Worm (Caenorhabditis elegans) whole organism, young adult: Measurements from ENCODE around the gene bre-1.

Experiments
- B0035.1 ChIP-seq: sonication (generic microtip); optimal IDR thresholded peaks from 2 replicates; lab custom pipeline; 2016; ENCODE audit warnings: missing genetic modification characterization, mild to moderate bottlenecking, missing compliant biosample characterization, missing genotype, missing genetic modification reagents
- B0336.3 ChIP-seq: fragments of 200-800 bp; sonication (Bioruptor generic); IDR thresholded peaks from 2 replicates; pipeline ENCODE4 v1.3.6; 2022; ENCODE audit warnings: missing genetic modification characterization, missing compliant biosample characterization
- D2030.7 ChIP-seq: fragments of 200-800 bp; sonication (Bioruptor generic); IDR thresholded peaks from 2 replicates; pipeline ENCODE4 v1.3.6; 2022; ENCODE audit warnings: missing genetic modification reagents, missing genetic modification characterization, missing compliant biosample characterization
- F10E7.11 ChIP-seq: sonication (generic microtip); optimal IDR thresholded peaks from 2 replicates; lab custom pipeline; 2017; ENCODE audit warnings: mild to moderate bottlenecking, missing genetic modification characterization, moderate library complexity, missing compliant biosample characterization
- F23B12.7 ChIP-seq: sonication (generic microtip); optimal IDR thresholded peaks from 2 replicates; lab custom pipeline; 2017; ENCODE audit warnings: missing genetic modification characterization, mild to moderate bottlenecking, missing compliant biosample characterization, antibody characterized with exemption, moderate library complexity; ENCODE audit not compliant: insufficient read depth
- F33H1.4 ChIP-seq: fragments of 200-800 bp; sonication (Bioruptor generic); IDR thresholded peaks from 2 replicates; pipeline ENCODE4 v1.3.6; 2022; ENCODE audit warnings: missing genetic modification reagents, missing genetic modification characterization, missing compliant biosample characterization
- F57C9.4 ChIP-seq: sonication (generic microtip); optimal IDR thresholded peaks from 2 replicates; lab custom pipeline; 2017; ENCODE audit warnings: mild to moderate bottlenecking, missing genetic modification characterization, missing compliant biosample characterization
- T26A5.8 ChIP-seq: sonication (generic microtip); optimal IDR thresholded peaks from 2 replicates; lab custom pipeline; 2016; ENCODE audit warnings: missing genetic modification characterization, missing compliant biosample characterization
- Y53G8AR.9 ChIP-seq: fragments of 200-800 bp; sonication (Bioruptor generic); conservative IDR thresholded peaks from 2 replicates; pipeline ENCODE4 v1.3.6; 2022; ENCODE audit warnings: missing genetic modification reagents, missing genetic modification characterization, missing compliant biosample characterization
- Y56A3A.18 ChIP-seq: fragments of 200-800 bp; sonication (Bioruptor generic); IDR thresholded peaks from 2 replicates; pipeline ENCODE4 v1.3.6; 2022; ENCODE audit warnings: missing genetic modification reagents, missing genetic modification characterization, missing compliant biosample characterization
- aptf-2 ChIP-seq: fragments of 200-800 bp; sonication (Bioruptor generic); conservative IDR thresholded peaks from 2 replicates; pipeline ENCODE4 v1.3.6; 2022; ENCODE audit warnings: missing genetic modification reagents, missing genetic modification characterization, missing compliant biosample characterization
- atf-7 ChIP-seq: sonication (generic microtip); optimal IDR thresholded peaks from 2 replicates; lab custom pipeline; 2017; ENCODE audit warnings: mild to moderate bottlenecking, missing genetic modification characterization, missing compliant biosample characterization
- athp-1 ChIP-seq: sonication (generic microtip); optimal IDR thresholded peaks from 2 replicates; lab custom pipeline; 2017; ENCODE audit warnings: mild to moderate bottlenecking, missing genetic modification characterization, missing compliant biosample characterization
- attf-3 ChIP-seq: fragments of 200-800 bp; sonication (Bioruptor generic); conservative IDR thresholded peaks from 2 replicates; pipeline ENCODE4 v1.3.6; 2022; ENCODE audit warnings: missing genetic modification reagents, missing genetic modification characterization, missing compliant biosample characterization
- bed-1 ChIP-seq: fragments of 200-800 bp; sonication (Bioruptor generic); IDR thresholded peaks from 2 replicates; pipeline ENCODE4 v1.3.6; 2022; ENCODE audit warnings: missing genetic modification reagents, missing genetic modification characterization, missing compliant biosample characterization
- bed-2 ChIP-seq: fragments of 200-800 bp; sonication (Bioruptor generic); IDR thresholded peaks from 2 replicates; pipeline ENCODE4 v1.3.6; 2022; ENCODE audit warnings: missing genetic modification reagents, missing genetic modification characterization, missing compliant biosample characterization
- ccch-3 ChIP-seq: fragments of 200-800 bp; sonication (Bioruptor generic); optimal IDR thresholded peaks from 2 replicates; lab custom pipeline; 2018; ENCODE audit warnings: mild to moderate bottlenecking, missing genetic modification characterization, missing compliant biosample characterization
- cebp-2 ChIP-seq: fragments of 200-800 bp; sonication (Bioruptor generic); IDR thresholded peaks from 2 replicates; pipeline ENCODE4 v1.3.6; 2022; ENCODE audit warnings: missing genetic modification characterization, missing compliant biosample characterization
- ceh-100 ChIP-seq: fragments of 200-800 bp; sonication (Bioruptor generic); IDR thresholded peaks from 2 replicates; pipeline ENCODE4 v1.3.6; 2022; ENCODE audit warnings: missing genetic modification reagents, missing genetic modification characterization, missing compliant biosample characterization
- ceh-27 ChIP-seq: fragments of 200-800 bp; sonication (Bioruptor generic); optimal IDR thresholded peaks from 2 replicates; lab custom pipeline; 2018; ENCODE audit warnings: mild to moderate bottlenecking, missing genetic modification characterization, moderate library complexity, missing compliant biosample characterization
- ceh-40 ChIP-seq: fragments of 200-800 bp; sonication (Bioruptor generic); IDR thresholded peaks from 2 replicates; pipeline ENCODE4 v1.3.6; 2022; ENCODE audit warnings: missing genetic modification characterization, missing compliant biosample characterization
- ets-4 ChIP-seq: fragments of 200-800 bp; sonication (Bioruptor generic); optimal IDR thresholded peaks from 2 replicates; lab custom pipeline; 2018; ENCODE audit warnings: mild to moderate bottlenecking, missing genetic modification characterization, missing compliant biosample characterization
- fkh-3 ChIP-seq: sonication (generic microtip); optimal IDR thresholded peaks from 2 replicates; lab custom pipeline; 2016; ENCODE audit warnings: mild to moderate bottlenecking, missing genetic modification characterization, missing compliant biosample characterization
- hlh-26 ChIP-seq: fragments of 200-800 bp; sonication (Bioruptor generic); conservative IDR thresholded peaks from 2 replicates; pipeline ENCODE4 v1.3.6; 2022; ENCODE audit warnings: missing genetic modification reagents, missing genetic modification characterization, missing compliant biosample characterization
- lag-1 ChIP-seq: fragments of 200-800 bp; sonication (Bioruptor generic); IDR thresholded peaks from 2 replicates; pipeline ENCODE4 v1.3.6; 2022; ENCODE audit warnings: missing genetic modification reagents, missing genetic modification characterization, missing compliant biosample characterization
- let-526 ChIP-seq: fragments of 200-800 bp; sonication (Bioruptor generic); IDR thresholded peaks from 2 replicates; pipeline ENCODE4 v1.3.6; 2022; ENCODE audit warnings: missing genetic modification reagents, missing genetic modification characterization, missing compliant biosample characterization
- lin-26 ChIP-seq: fragments of 200-800 bp; sonication (Bioruptor generic); IDR thresholded peaks from 2 replicates; pipeline ENCODE4 v1.3.6; 2022; ENCODE audit warnings: missing genetic modification reagents, missing genetic modification characterization, missing compliant biosample characterization
- lir-1 ChIP-seq: fragments of 200-800 bp; sonication (Bioruptor generic); conservative IDR thresholded peaks from 2 replicates; pipeline ENCODE4 v1.3.6; 2022; ENCODE audit warnings: missing genetic modification reagents, missing genetic modification characterization, missing compliant biosample characterization
- lsy-27 ChIP-seq: sonication (generic microtip); optimal IDR thresholded peaks from 2 replicates; lab custom pipeline; 2017; ENCODE audit warnings: missing genetic modification characterization, mild to moderate bottlenecking, missing compliant biosample characterization, antibody characterized with exemption, missing genotype, borderline replicate concordance; ENCODE audit not compliant: insufficient read depth
- madf-10 ChIP-seq: sonication (generic microtip); optimal IDR thresholded peaks from 2 replicates; lab custom pipeline; 2016; ENCODE audit warnings: mild to moderate bottlenecking, missing genetic modification characterization, missing compliant biosample characterization
- mcd-1 ChIP-seq: fragments of 200-800 bp; sonication (Bioruptor generic); IDR thresholded peaks from 2 replicates; pipeline ENCODE4 v1.3.6; 2022; ENCODE audit warnings: missing genetic modification reagents, missing genetic modification characterization, missing compliant biosample characterization
- mel-28 ChIP-seq: sonication (generic microtip); optimal IDR thresholded peaks from 2 replicates; lab custom pipeline; 2016; ENCODE audit warnings: borderline replicate concordance, mild to moderate bottlenecking, missing genetic modification characterization, missing compliant biosample characterization
- nfya-1 ChIP-seq: sonication (generic microtip); optimal IDR thresholded peaks from 2 replicates; lab custom pipeline; 2017; ENCODE audit warnings: antibody characterized with exemption, missing compliant biosample characterization, missing genetic modification characterization, borderline replicate concordance; ENCODE audit not compliant: insufficient read depth
- pha-4 ChIP-seq: fragments of 150-350 bp; sonication (generic microtip); optimal IDR thresholded peaks from 2 replicates; lab custom pipeline; 2014; ENCODE audit warnings: missing biosample characterization, missing genetic modification reagents, missing genetic modification characterization
- rcor-1 ChIP-seq: fragments of 200-800 bp; sonication (Bioruptor generic); IDR thresholded peaks from 2 replicates; pipeline ENCODE4 v1.3.6; 2022; ENCODE audit warnings: missing genetic modification reagents, missing genetic modification characterization, missing compliant biosample characterization
- rec-8 ChIP-seq, 2 experiments: sonication (generic microtip); optimal IDR thresholded peaks; 2 replicates each; lab custom pipeline; 2016; ENCODE audit warnings: mild to moderate bottlenecking in 2 of 2, missing genetic modification characterization in 2 of 2, missing genetic modification reagents in 2 of 2, missing genotype in 2 of 2, missing biosample characterization in 1 of 2, missing compliant biosample characterization in 1 of 2, moderate library complexity in 1 of 2
- rpc-1 ChIP-seq, 2 experiments: fragments of 150-350 bp in 1 of 2; sonication (generic microtip) in 1 of 2; optimal IDR thresholded peaks; 2 replicates each; lab custom pipeline; 2014 to 2018; ENCODE audit warnings: missing biosample characterization in 1 of 2, missing genetic modification characterization in 1 of 2, missing genetic modification reagents in 1 of 2, missing genotype in 1 of 2
- sdz-38 ChIP-seq: sonication (generic microtip); optimal IDR thresholded peaks from 2 replicates; lab custom pipeline; 2016; ENCODE audit warnings: missing genotype, missing genetic modification characterization, missing compliant biosample characterization
- snpc-3.4 ChIP-seq: sonication (generic microtip); optimal IDR thresholded peaks from 2 replicates; lab custom pipeline; 2017; ENCODE audit warnings: missing genetic modification characterization, mild to moderate bottlenecking, missing compliant biosample characterization, antibody characterized with exemption, moderate library complexity, missing genotype, missing genetic modification reagents
- sptf-2 ChIP-seq: fragments of 200-800 bp; sonication (Bioruptor generic); optimal IDR thresholded peaks from 2 replicates; lab custom pipeline; 2018; ENCODE audit warnings: mild to moderate bottlenecking, missing genetic modification characterization, missing compliant biosample characterization
- tlf-1 ChIP-seq: fragments of 200-800 bp; sonication (Bioruptor generic); optimal IDR thresholded peaks from 2 replicates; lab custom pipeline; 2018; ENCODE audit warnings: mild to moderate bottlenecking, missing genetic modification characterization, missing compliant biosample characterization
- ztf-18 ChIP-seq: sonication (generic microtip); optimal IDR thresholded peaks from 2 replicates; lab custom pipeline; 2016; ENCODE audit warnings: missing genotype, mild to moderate bottlenecking, missing genetic modification characterization, missing compliant biosample characterization
- ztf-22 ChIP-seq: fragments of 200-800 bp; sonication (Bioruptor generic); optimal IDR thresholded peaks from 2 replicates; lab custom pipeline; 2018; ENCODE audit warnings: mild to moderate bottlenecking, missing genetic modification characterization, moderate library complexity, missing compliant biosample characterization
- ztf-25 ChIP-seq: fragments of 200-800 bp; sonication (Bioruptor generic); IDR thresholded peaks from 2 replicates; pipeline ENCODE4 v1.3.6; 2022; ENCODE audit warnings: missing genetic modification reagents, missing genetic modification characterization, missing compliant biosample characterization
- ztf-28 ChIP-seq: fragments of 200-800 bp; sonication (Bioruptor generic); IDR thresholded peaks from 2 replicates; pipeline ENCODE4 v1.3.6; 2022; ENCODE audit warnings: missing genetic modification reagents, missing genetic modification characterization, missing compliant biosample characterization
- ztf-6 ChIP-seq: fragments of 200-800 bp; sonication (Bioruptor generic); IDR thresholded peaks from 2 replicates; pipeline ENCODE4 v1.3.6; 2022; ENCODE audit warnings: missing genetic modification reagents, missing genetic modification characterization, missing compliant biosample characterization

The bre-1 gene

ce11 chrIV:8973249-8973958, 13.7 kb upstream of the bre-1 start, which contains the start of gene C53B4.3 (continued):
- TF ChIP-seq D2030.7 (GFP tag; lab: Robert Waterston, UW) (peak; percentile 61), sdz-38 (no peak), let-526 (GFP tag; lab: Robert Waterston, UW) (no peak), rpc-1 (optimal IDR thresholded peaks at IDR 0.05; lab: Kevin White, UChicago) (no peak), rpc-1 (tag; optimal IDR thresholded peaks at IDR 0.05; lab: Kevin White, UChicago) (no peak), hlh-26 (GFP tag; lab: Robert Waterston, UW) (no peak), ceh-40 (peak; percentile 46; the same call in 1 of the 2 replicates), fkh-3 (tag; lab: Kevin White, UChicago) (no peak), ets-4 (GFP tag; lab: Kevin White, UChicago) (no peak), ceh-100 (GFP tag; lab: Robert Waterston, UW) (no peak), attf-3 (no peak), ztf-22 (no peak), rec-8 (tag; optimal IDR thresholded peaks at IDR 0.05; lab: Kevin White, UChicago) (peak in 1 of 2 experiments; percentile 57), mel-28 (no peak), sptf-2 (GFP tag; lab: Kevin White, UChicago) (no peak), ccch-3 (no peak), nfya-1 (tag; lab: Kevin White, UChicago) (no peak), F23B12.7 (tag; lab: Kevin White, UChicago) (peak; percentile 30), lsy-27 (tag; lab: Kevin White, UChicago) (no peak), lin-26 (GFP tag; lab: Robert Waterston, UW) (no peak), snpc-3.4 (tag; lab: Kevin White, UChicago) (peak; percentile 36), ceh-27 (GFP tag; lab: Kevin White, UChicago) (peak; percentile 82), F10E7.11 (tag; lab: Kevin White, UChicago) (no peak), lir-1 (GFP tag; lab: Robert Waterston, UW) (no peak; the same call in 1 of the 2 replicates), rcor-1 (GFP tag; lab: Robert Waterston, UW) (0 out of 2 replicates have a peak, but pooled peaks have one; percentile 13), bed-2 (GFP tag; lab: Robert Waterston, UW) (peak; percentile 90), pha-4 (tag; lab: Kevin White, UChicago) (no peak), F33H1.4 (GFP tag; lab: Robert Waterston, UW) (no peak; the same call in 1 of the 2 replicates), B0035.1 (tag; lab: Kevin White, UChicago) (peak; percentile 13), ztf-25 (GFP tag; lab: Robert Waterston, UW) (no peak), T26A5.8 (tag; lab: Kevin White, UChicago) (no peak), aptf-2 (GFP tag; lab: Robert Waterston, UW) (0 out of 2 replicates have a peak, but pooled peaks have one; percentile 39), madf-10 (tag; lab: Kevin White, UChicago) (peak; percentile 19), atf-7 (peak; percentile 47), Y53G8AR.9 (GFP tag; lab: Robert Waterston, UW) (0 out of 2 replicates have a peak, but pooled peaks have one; percentile 44), lag-1 (GFP tag; lab: Robert Waterston, UW) (no peak), Y56A3A.18 (GFP tag; lab: Robert Waterston, UW) (no peak), ztf-28 (0 out of 2 replicates have a peak, but pooled peaks have one; percentile 37), cebp-2 (GFP tag; lab: Robert Waterston, UW) (no peak), ztf-6 (GFP tag; lab: Robert Waterston, UW) (no peak), F57C9.4 (tag; lab: Kevin White, UChicago) (no peak), bed-1 (GFP tag; lab: Robert Waterston, UW) (no peak), ztf-18 (tag; lab: Kevin White, UChicago) (no peak), athp-1 (tag; lab: Kevin White, UChicago) (no peak), mcd-1 (GFP tag; lab: Robert Waterston, UW) (peak; percentile 64), tlf-1 (GFP tag; lab: Kevin White, UChicago) (no peak), B0336.3 (no peak)
